Worm (Caenorhabditis elegans) whole organism, L1 larva: ENCODE results near the gene Y6D1A.1.

Experiments
- C04F5.9 ChIP-seq: sonication (generic microtip); optimal IDR thresholded peaks from 2 replicates; lab custom pipeline; 2016; ENCODE audit warnings: missing genetic modification characterization, missing compliant biosample characterization
- C16A3.4 ChIP-seq: fragments of 150-350 bp; optimal IDR thresholded peaks from 2 replicates; lab custom pipeline; 2014; ENCODE audit warnings: missing biosample characterization, missing genetic modification characterization
- Y116A8C.19 ChIP-seq: sonication (generic microtip); optimal IDR thresholded peaks from 2 replicates; lab custom pipeline; 2016; ENCODE audit warnings: missing compliant biosample characterization, missing genetic modification characterization, borderline replicate concordance
- aha-1 ChIP-seq: fragments of 150-350 bp; optimal IDR thresholded peaks from 2 replicates; lab custom pipeline; 2014; ENCODE audit warnings: missing biosample characterization, missing genetic modification characterization
- alr-1 ChIP-seq: fragments of 200-800 bp; sonication (Bioruptor generic); optimal IDR thresholded peaks from 2 replicates; lab custom pipeline; 2018; ENCODE audit warnings: borderline replicate concordance, mild to moderate bottlenecking, missing genetic modification characterization, missing compliant biosample characterization
- blmp-1 ChIP-seq: fragments of 150-350 bp; optimal IDR thresholded peaks from 2 replicates; lab custom pipeline; 2014; ENCODE audit warnings: missing biosample characterization, missing genetic modification characterization
- ceh-63 ChIP-seq: fragments of 200-800 bp; sonication (Bioruptor generic); optimal IDR thresholded peaks from 2 replicates; lab custom pipeline; 2018; ENCODE audit warnings: mild to moderate bottlenecking, missing genetic modification characterization, missing compliant biosample characterization
- ceh-8 ChIP-seq: fragments of 200-800 bp; sonication (Bioruptor generic); optimal IDR thresholded peaks from 2 replicates; lab custom pipeline; 2018; ENCODE audit warnings: mild to moderate bottlenecking, missing genetic modification characterization, moderate library complexity, missing compliant biosample characterization
- ceh-88 ChIP-seq: fragments of 200-800 bp; sonication (Bioruptor generic); IDR thresholded peaks from 2 replicates; pipeline ENCODE4 v1.3.6; 2022; ENCODE audit warnings: missing genetic modification characterization, missing compliant biosample characterization
- ceh-90 ChIP-seq: sonication (generic microtip); optimal IDR thresholded peaks from 2 replicates; lab custom pipeline; 2016; ENCODE audit warnings: missing genetic modification characterization, missing compliant biosample characterization
- ces-1 ChIP-seq: fragments of 150-350 bp; optimal IDR thresholded peaks from 2 replicates; lab custom pipeline; 2014; ENCODE audit warnings: missing biosample characterization, missing genetic modification reagents, missing genetic modification characterization
- dpl-1 ChIP-seq, 3 experiments: fragments of 150-350 bp in 2 of 3; sonication (generic microtip) in 1 of 3; optimal IDR thresholded peaks; 2 replicates each; lab custom pipeline; 2014 to 2017; ENCODE audit warnings: missing biosample characterization in 3 of 3, missing genetic modification characterization in 3 of 3, missing genetic modification reagents in 3 of 3
- dsc-1 ChIP-seq: sonication (generic microtip); optimal IDR thresholded peaks from 2 replicates; lab custom pipeline; 2016; ENCODE audit warnings: mild to moderate bottlenecking, missing genetic modification characterization, missing compliant biosample characterization
- efl-1 ChIP-seq, 4 experiments: fragments of 150-350 bp; optimal IDR thresholded peaks in 3 of 4; peaks in 1 of 4; 1 replicate in 1 of 4; 2 replicates in 3 of 4; lab custom pipeline; 2014; ENCODE audit warnings: missing biosample characterization in 2 of 4, missing genetic modification characterization in 2 of 4, missing genetic modification reagents in 2 of 4
- egl-13 ChIP-seq: sonication (generic microtip); optimal IDR thresholded peaks from 2 replicates; lab custom pipeline; 2016; ENCODE audit warnings: missing genotype, missing genetic modification reagents, missing genetic modification characterization, missing compliant biosample characterization
- egl-27 ChIP-seq, 2 experiments: fragments of 150-350 bp in 1 of 2; sonication (generic microtip); optimal IDR thresholded peaks; 3 replicates each; lab custom pipeline; 2017 to 2018; ENCODE audit warnings: missing biosample characterization in 2 of 2, missing genetic modification characterization in 2 of 2, missing genetic modification reagents in 2 of 2
- elt-3 ChIP-seq, 6 experiments: fragments of 150-350 bp in 1 of 6; sonication (generic microtip); optimal IDR thresholded peaks; 2 replicates each; lab custom pipeline; 2017 to 2018; ENCODE audit warnings: missing biosample characterization in 6 of 6, missing genetic modification characterization in 6 of 6, inconsistent platforms in 1 of 6
- fkh-8 ChIP-seq: sonication (generic microtip); optimal IDR thresholded peaks from 2 replicates; lab custom pipeline; 2016; ENCODE audit warnings: mild to moderate bottlenecking, missing genetic modification characterization, missing compliant biosample characterization
- fos-1 ChIP-seq: fragments of 150-350 bp; optimal IDR thresholded peaks from 2 replicates; lab custom pipeline; 2014; ENCODE audit warnings: missing biosample characterization, missing genetic modification characterization
- grh-1 ChIP-seq: fragments of 200-800 bp; sonication (Bioruptor generic); IDR thresholded peaks from 2 replicates; pipeline ENCODE4 v1.3.6; 2022; ENCODE audit warnings: missing genetic modification reagents, missing genetic modification characterization, missing compliant biosample characterization
- hlh-17 ChIP-seq: fragments of 200-800 bp; sonication (Bioruptor generic); optimal IDR thresholded peaks from 2 replicates; lab custom pipeline; 2018; ENCODE audit warnings: missing genetic modification characterization, mild to moderate bottlenecking, missing compliant biosample characterization, moderate library complexity, borderline replicate concordance
- hlh-4 ChIP-seq: sonication (generic microtip); optimal IDR thresholded peaks from 2 replicates; lab custom pipeline; 2016; ENCODE audit warnings: mild to moderate bottlenecking, missing genetic modification characterization, missing compliant biosample characterization
- hpl-2 ChIP-seq: fragments of 150-350 bp; optimal IDR thresholded peaks from 2 replicates; lab custom pipeline; 2014; ENCODE audit warnings: missing biosample characterization, missing genetic modification reagents, missing genetic modification characterization
- irx-1 ChIP-seq: sonication (generic microtip); optimal IDR thresholded peaks from 2 replicates; lab custom pipeline; 2016; ENCODE audit warnings: missing genetic modification characterization, missing compliant biosample characterization
- jun-1 ChIP-seq: fragments of 150-350 bp; optimal IDR thresholded peaks from 2 replicates; lab custom pipeline; 2014; ENCODE audit warnings: missing biosample characterization, missing genetic modification reagents, missing genetic modification characterization
- lin-15B ChIP-seq: fragments of 150-350 bp; sonication (generic microtip); optimal IDR thresholded peaks from 3 replicates; lab custom pipeline; 2014; ENCODE audit warnings: missing biosample characterization, missing genetic modification characterization
- lir-3 ChIP-seq: sonication (generic microtip); optimal IDR thresholded peaks from 2 replicates; lab custom pipeline; 2016; ENCODE audit warnings: mild to moderate bottlenecking, missing genetic modification characterization, moderate library complexity, missing compliant biosample characterization; ENCODE audit not compliant: poor library complexity
- lsy-2 ChIP-seq, 2 experiments: fragments of 150-350 bp; optimal IDR thresholded peaks; 2 replicates each; lab custom pipeline; 2014; ENCODE audit warnings: missing biosample characterization in 2 of 2, missing genetic modification characterization in 2 of 2
- mab-9 ChIP-seq: fragments of 200-800 bp; sonication (Bioruptor generic); IDR thresholded peaks from 2 replicates; pipeline ENCODE4 v1.3.6; 2022; ENCODE audit warnings: missing genetic modification reagents, missing genetic modification characterization, missing compliant biosample characterization
- mdl-1 ChIP-seq, 2 experiments: fragments of 150-350 bp; optimal IDR thresholded peaks; 2 replicates each; lab custom pipeline; 2014 to 2017; ENCODE audit warnings: missing biosample characterization in 2 of 2, missing genetic modification characterization in 2 of 2, inconsistent platforms in 1 of 2
- mef-2 ChIP-seq: fragments of 150-350 bp; optimal IDR thresholded peaks from 2 replicates; lab custom pipeline; 2014; ENCODE audit warnings: missing biosample characterization, missing genetic modification characterization
- nhr-11 ChIP-seq: fragments of 150-350 bp; optimal IDR thresholded peaks from 2 replicates; lab custom pipeline; 2014; ENCODE audit warnings: missing biosample characterization, missing genetic modification characterization
- nhr-19 ChIP-seq: fragments of 200-800 bp; sonication (Bioruptor generic); conservative IDR thresholded peaks from 2 replicates; pipeline ENCODE4 v1.3.6; 2022; ENCODE audit warnings: missing genetic modification characterization, missing compliant biosample characterization
- nhr-20 ChIP-seq: sonication (generic microtip); optimal IDR thresholded peaks from 2 replicates; lab custom pipeline; 2016; ENCODE audit warnings: mild to moderate bottlenecking, missing genetic modification characterization, missing compliant biosample characterization
- nhr-237 ChIP-seq: fragments of 150-350 bp; optimal IDR thresholded peaks from 2 replicates; lab custom pipeline; 2014; ENCODE audit warnings: missing biosample characterization, missing genetic modification characterization
- nhr-47 ChIP-seq: sonication (generic microtip); optimal IDR thresholded peaks from 2 replicates; lab custom pipeline; 2016; ENCODE audit warnings: mild to moderate bottlenecking, missing genetic modification characterization, moderate library complexity, missing compliant biosample characterization
- nhr-71 ChIP-seq: sonication (generic microtip); optimal IDR thresholded peaks from 2 replicates; lab custom pipeline; 2016; ENCODE audit warnings: mild to moderate bottlenecking, missing genetic modification characterization, moderate library complexity, missing compliant biosample characterization
- nhr-77 ChIP-seq: fragments of 150-350 bp; optimal IDR thresholded peaks from 2 replicates; lab custom pipeline; 2014; ENCODE audit warnings: missing biosample characterization, missing genetic modification characterization
- nhr-85 ChIP-seq: sonication (generic microtip); peaks from one replicate; lab custom pipeline; 2016; ENCODE audit warnings: missing genetic modification characterization, inconsistent platforms, missing compliant biosample characterization
- pax-3 ChIP-seq: fragments of 200-800 bp; sonication (Bioruptor generic); optimal IDR thresholded peaks from 2 replicates; lab custom pipeline; 2018; ENCODE audit warnings: mild to moderate bottlenecking, missing genetic modification characterization, moderate library complexity, missing compliant biosample characterization
- pqm-1 ChIP-seq: sonication (generic microtip); optimal IDR thresholded peaks from 3 replicates; lab custom pipeline; 2017; ENCODE audit warnings: missing biosample characterization, missing genetic modification characterization
- snu-23 ChIP-seq: sonication (generic microtip); optimal IDR thresholded peaks from 2 replicates; lab custom pipeline; 2016; ENCODE audit warnings: missing genetic modification characterization, missing compliant biosample characterization
- sup-37 ChIP-seq: fragments of 200-800 bp; sonication (Bioruptor generic); optimal IDR thresholded peaks from 2 replicates; lab custom pipeline; 2018; ENCODE audit warnings: mild to moderate bottlenecking, missing genetic modification characterization, missing compliant biosample characterization
- tbx-2 ChIP-seq: sonication (generic microtip); optimal IDR thresholded peaks from 2 replicates; lab custom pipeline; 2016; ENCODE audit warnings: missing genetic modification characterization, missing compliant biosample characterization
- tlp-1 ChIP-seq: fragments of 150-350 bp; optimal IDR thresholded peaks from 2 replicates; lab custom pipeline; 2014; ENCODE audit warnings: missing biosample characterization, missing genetic modification characterization
- unc-30 ChIP-seq: sonication (generic microtip); optimal IDR thresholded peaks from 2 replicates; lab custom pipeline; 2017; ENCODE audit warnings: missing biosample characterization, missing genetic modification characterization
- unc-62 ChIP-seq: fragments of 150-350 bp; optimal IDR thresholded peaks from 2 replicates; lab custom pipeline; 2014; ENCODE audit warnings: missing biosample characterization, missing genetic modification reagents, missing genetic modification characterization
- unc-86 ChIP-seq: sonication (generic microtip); optimal IDR thresholded peaks from 2 replicates; lab custom pipeline; 2016; ENCODE audit warnings: missing genetic modification characterization, missing compliant biosample characterization
- xbp-1 ChIP-seq: sonication (generic microtip); optimal IDR thresholded peaks from 2 replicates; lab custom pipeline; 2016; ENCODE audit warnings: missing genetic modification characterization, missing compliant biosample characterization
- zag-1 ChIP-seq: fragments of 150-350 bp; optimal IDR thresholded peaks from 2 replicates; lab custom pipeline; 2014; ENCODE audit warnings: missing biosample characterization, missing genetic modification characterization
- zip-4 ChIP-seq: fragments of 200-800 bp; sonication (Bioruptor generic); optimal IDR thresholded peaks from 2 replicates; lab custom pipeline; 2018; ENCODE audit warnings: mild to moderate bottlenecking, missing genetic modification characterization, moderate library complexity, missing compliant biosample characterization
- ztf-11 ChIP-seq, 2 experiments: sonication (generic microtip); optimal IDR thresholded peaks; 2 replicates each; lab custom pipeline; 2016 to 2017; ENCODE audit warnings: missing genetic modification characterization in 2 of 2, missing biosample characterization in 1 of 2, missing compliant biosample characterization in 1 of 2

Gene Y6D1A.1

DNA sequence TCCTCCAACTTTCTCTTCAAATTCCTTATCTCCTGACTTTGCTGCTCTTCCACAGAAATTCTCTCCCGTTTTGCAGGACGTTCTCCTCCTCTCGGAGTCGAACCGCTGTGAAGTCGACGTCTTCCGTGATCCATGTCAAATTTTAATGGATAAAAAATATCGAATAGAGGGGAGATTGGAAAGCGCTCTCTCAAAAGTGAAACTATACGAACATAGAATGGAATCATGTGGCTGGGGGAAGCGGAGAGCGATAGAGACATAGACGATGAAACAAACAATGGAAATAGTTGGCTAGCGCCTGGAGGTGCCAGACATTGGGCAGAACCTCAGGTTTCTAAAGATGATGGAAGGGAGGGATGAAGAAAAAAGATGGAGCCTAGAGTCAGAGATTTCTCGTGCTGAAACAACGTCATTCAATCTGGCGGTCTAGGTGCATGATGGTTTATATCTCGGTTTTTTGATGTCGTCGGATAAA, 9.5 kb downstream of the Y6D1A.1 start, which contains the start of gene F43G6.8 (continued):
- TF ChIP-seq fkh-8 (tag; lab: Kevin White, UChicago) (peak; percentile 75), C16A3.4 (peak; percentile 37), jun-1 (tag; lab: Kevin White, UChicago) (peak; percentile 12), blmp-1 (peak; percentile 97), sup-37 (GFP tag; lab: Kevin White, UChicago) (no peak), zag-1 (tag; lab: Kevin White, UChicago) (no peak), nhr-77 (tag; lab: Kevin White, UChicago) (no peak), dsc-1 (no peak), ceh-8 (GFP tag; lab: Kevin White, UChicago) (no peak), ceh-88 (GFP tag; lab: Robert Waterston, UW) (no peak), ces-1 (GFP tag; lab: Kevin White, UChicago) (no peak), nhr-47 (tag; lab: Kevin White, UChicago) (peak; percentile 47), C04F5.9 (no peak), nhr-19 (no peak), hlh-17 (no peak), unc-86 (tag; lab: Kevin White, UChicago) (peak; percentile 12), efl-1 (optimal IDR thresholded peaks at IDR 0.05; lab: Kevin White, UChicago) (peak; percentile 53 to 64), efl-1 (GFP tag; optimal IDR thresholded peaks at IDR 0.05 in 1 of 2; lab: Kevin White, UChicago) (peak; percentile 27 to 92), ztf-11 (tag; optimal IDR thresholded peaks at IDR 0.05; lab: Kevin White, UChicago) (no peak), nhr-20 (tag; lab: Kevin White, UChicago) (peak; percentile 59), ceh-90 (no peak), egl-27 (tag; optimal IDR thresholded peaks at IDR 0.05; lab: Kevin White, UChicago) (no peak), lsy-2 (tag; optimal IDR thresholded peaks at IDR 0.05; lab: Kevin White, UChicago) (peak; percentile 42 to 72), nhr-71 (peak; percentile 61), mef-2 (tag; lab: Kevin White, UChicago) (no peak), mdl-1 (tag; optimal IDR thresholded peaks at IDR 0.05; lab: Kevin White, UChicago) (peak in 1 of 2 experiments; percentile 76), tlp-1 (tag; lab: Kevin White, UChicago) (no peak), nhr-237 (tag; lab: Kevin White, UChicago) (no peak), lin-15B (no peak), egl-13 (tag; lab: Kevin White, UChicago) (no peak), Y116A8C.19 (tag; lab: Kevin White, UChicago) (no peak), dpl-1 (GFP tag; optimal IDR thresholded peaks at IDR 0.05; lab: Kevin White, UChicago) (peak; percentile 12 to 45 (median 35)), unc-30 (no peak), pqm-1 (tag; lab: Kevin White, UChicago) (no peak), ceh-63 (GFP tag; lab: Kevin White, UChicago) (no peak), mab-9 (GFP tag; lab: Robert Waterston, UW) (0 out of 2 replicates have a peak, but pooled peaks have one; percentile 33), aha-1 (tag; lab: Kevin White, UChicago) (no peak), xbp-1 (tag; lab: Kevin White, UChicago) (peak; percentile 18), zip-4 (GFP tag; lab: Kevin White, UChicago) (no peak), pax-3 (tag; lab: Kevin White, UChicago) (no peak), snu-23 (peak; percentile 62), fos-1 (no peak), tbx-2 (no peak), alr-1 (tag; lab: Kevin White, UChicago) (no peak), irx-1 (no peak), nhr-11 (tag; lab: Kevin White, UChicago) (peak; percentile 55), grh-1 (GFP tag; lab: Robert Waterston, UW) (no peak), hlh-4 (no peak), lir-3 (tag; lab: Kevin White, UChicago) (peak; percentile 33), hpl-2 (GFP tag; lab: Kevin White, UChicago) (no peak), elt-3 (tag; optimal IDR thresholded peaks at IDR 0.05; lab: Kevin White, UChicago) (peak in 1 of 6 experiments; percentile 30), unc-62 (GFP tag; lab: Kevin White, UChicago) (no peak), nhr-85 (tag; lab: Kevin White, UChicago) (no peak)
